Worm (Caenorhabditis elegans) whole organism, L1 larva: ENCODE measurements around the gene T25D1.1.

Source experiments
- Y116A8C.19 ChIP-seq: sonication (generic microtip); optimal IDR thresholded peaks from 2 replicates; lab custom pipeline; 2016; ENCODE audit warnings: missing compliant biosample characterization, missing genetic modification characterization, borderline replicate concordance
- ama-1 ChIP-seq: fragments of 150-350 bp; optimal IDR thresholded peaks from 2 replicates; lab custom pipeline; 2014
- ceh-90 ChIP-seq: sonication (generic microtip); optimal IDR thresholded peaks from 2 replicates; lab custom pipeline; 2016; ENCODE audit warnings: missing genetic modification characterization, missing compliant biosample characterization
- ces-1 ChIP-seq: fragments of 150-350 bp; optimal IDR thresholded peaks from 2 replicates; lab custom pipeline; 2014; ENCODE audit warnings: missing biosample characterization, missing genetic modification reagents, missing genetic modification characterization
- lin-15B ChIP-seq: fragments of 150-350 bp; sonication (generic microtip); optimal IDR thresholded peaks from 3 replicates; lab custom pipeline; 2014; ENCODE audit warnings: missing biosample characterization, missing genetic modification characterization
- mdl-1 ChIP-seq, 2 experiments: fragments of 150-350 bp; optimal IDR thresholded peaks; 2 replicates each; lab custom pipeline; 2014 to 2017; ENCODE audit warnings: missing biosample characterization in 2 of 2, missing genetic modification characterization in 2 of 2, inconsistent platforms in 1 of 2
- nhr-11 ChIP-seq: fragments of 150-350 bp; optimal IDR thresholded peaks from 2 replicates; lab custom pipeline; 2014; ENCODE audit warnings: missing biosample characterization, missing genetic modification characterization
- nhr-19 ChIP-seq: fragments of 200-800 bp; sonication (Bioruptor generic); conservative IDR thresholded peaks from 2 replicates; pipeline ENCODE4 v1.3.6; 2022; ENCODE audit warnings: missing genetic modification characterization, missing compliant biosample characterization
- nhr-237 ChIP-seq: fragments of 150-350 bp; optimal IDR thresholded peaks from 2 replicates; lab custom pipeline; 2014; ENCODE audit warnings: missing biosample characterization, missing genetic modification characterization
- pqm-1 ChIP-seq: sonication (generic microtip); optimal IDR thresholded peaks from 3 replicates; lab custom pipeline; 2017; ENCODE audit warnings: missing biosample characterization, missing genetic modification characterization
- snpc-4 ChIP-seq: fragments of 150-350 bp; optimal IDR thresholded peaks from 2 replicates; lab custom pipeline; 2014; ENCODE audit warnings: missing biosample characterization, missing genetic modification characterization
- unc-130 ChIP-seq: fragments of 150-350 bp; optimal IDR thresholded peaks from 2 replicates; lab custom pipeline; 2017; ENCODE audit warnings: missing biosample characterization, missing genetic modification characterization, inconsistent platforms

- TF ChIP-seq lin-15B (no peak), Y116A8C.19 (tag; lab: Kevin White, UChicago) (no peak), ces-1 (GFP tag; lab: Kevin White, UChicago) (no peak), nhr-11 (tag; lab: Kevin White, UChicago) (no peak), mdl-1 (tag; optimal IDR thresholded peaks at IDR 0.05; lab: Kevin White, UChicago) (no peak), ceh-90 (tag; lab: Kevin White, UChicago) (no peak), snpc-4 (tag; lab: Kevin White, UChicago) (no peak), nhr-19 (GFP tag; lab: Robert Waterston, UW) (no peak), ama-1 (lab: Kevin White, UChicago) (no peak), nhr-237 (tag; lab: Kevin White, UChicago) (no peak), unc-130 (tag; lab: Kevin White, UChicago) (no peak), pqm-1 (no peak)
Observed at ce11 chrX:16529937-16530336, 10.3 kb downstream of the T25D1.1 start.
